Fruit fly (Drosophila melanogaster) whole organism, pupa: ENCODE data around the gene Cyp12a4.
A peak's percentile ranks its signal among the peaks of the same experiment; 100 is the strongest.

Experiments
- CG10348 ChIP-seq: fragments of 200-800 bp; sonication (Bioruptor generic); IDR thresholded peaks from 2 replicates; pipeline ENCODE4 v1.3.6; 2022; ENCODE audit warnings: missing biosample characterization, missing genetic modification characterization
- CG12605 ChIP-seq: fragments of 200-800 bp; sonication (Bioruptor generic); IDR thresholded peaks from 2 replicates; pipeline ENCODE4 v1.3.6; 2022; ENCODE audit warnings: missing biosample characterization, missing genetic modification characterization
- CG13204 ChIP-seq: fragments of 200-800 bp; sonication (Bioruptor generic); optimal IDR thresholded peaks from 2 replicates; lab custom pipeline; 2018; ENCODE audit warnings: missing biosample characterization, mild to moderate bottlenecking, missing genetic modification characterization, moderate library complexity
- CG14655 ChIP-seq: fragments of 200-800 bp; sonication (Bioruptor generic); optimal IDR thresholded peaks from 3 replicates; lab custom pipeline; 2017; ENCODE audit warnings: mild to moderate bottlenecking, missing biosample characterization, missing genetic modification reagents, missing genetic modification characterization
- CG15710 ChIP-seq: fragments of 200-800 bp; sonication (Bioruptor generic); optimal IDR thresholded peaks from 2 replicates; lab custom pipeline; 2018; ENCODE audit warnings: missing biosample characterization, mild to moderate bottlenecking, missing genetic modification characterization, moderate library complexity
- CG17806 ChIP-seq: fragments of 200-800 bp; sonication (Bioruptor generic); optimal IDR thresholded peaks from 2 replicates; lab custom pipeline; 2018; ENCODE audit warnings: missing biosample characterization, mild to moderate bottlenecking, missing genetic modification characterization, moderate library complexity
- CG32121 ChIP-seq: fragments of 200-800 bp; sonication (Bioruptor generic); IDR thresholded peaks from 2 replicates; pipeline ENCODE4 v1.3.6; 2022; ENCODE audit warnings: missing biosample characterization, missing genetic modification characterization
- CG34367 ChIP-seq: fragments of 200-800 bp; sonication (Bioruptor generic); optimal IDR thresholded peaks from 2 replicates; lab custom pipeline; 2018; ENCODE audit warnings: missing biosample characterization, mild to moderate bottlenecking, missing genetic modification characterization
- CG4496 ChIP-seq: fragments of 200-800 bp; sonication (Bioruptor generic); IDR thresholded peaks from 3 replicates; pipeline ENCODE4 v1.3.6; 2022; ENCODE audit warnings: missing biosample characterization, missing genetic modification characterization
- CG8159 ChIP-seq: fragments of 200-800 bp; sonication (Bioruptor generic); optimal IDR thresholded peaks from 3 replicates; lab custom pipeline; 2018; ENCODE audit warnings: missing biosample characterization, mild to moderate bottlenecking, missing genetic modification characterization, moderate library complexity
- CG8301 ChIP-seq: fragments of 200-800 bp; sonication (Bioruptor generic); optimal IDR thresholded peaks from 2 replicates; lab custom pipeline; 2018; ENCODE audit warnings: missing biosample characterization, mild to moderate bottlenecking, missing genetic modification characterization
- CG9948 ChIP-seq: fragments of 200-800 bp; sonication (Bioruptor generic); optimal IDR thresholded peaks from 2 replicates; lab custom pipeline; 2018; ENCODE audit warnings: missing biosample characterization, mild to moderate bottlenecking, missing genetic modification characterization, moderate library complexity
- D1 ChIP-seq: fragments of 200-800 bp; sonication (Bioruptor generic); optimal IDR thresholded peaks from 2 replicates; lab custom pipeline; 2018; ENCODE audit warnings: missing biosample characterization, mild to moderate bottlenecking, missing genetic modification characterization, moderate library complexity
- EcR ChIP-seq: fragments of 200-800 bp; sonication (Bioruptor generic); optimal IDR thresholded peaks from 3 replicates; lab custom pipeline; 2019; ENCODE audit warnings: missing biosample characterization, missing genetic modification characterization, mild to moderate bottlenecking, moderate library complexity, missing genetic modification reagents
- Ets98B ChIP-seq: fragments of 200-800 bp; sonication (Bioruptor generic); IDR thresholded peaks from 2 replicates; pipeline ENCODE4 v1.3.6; 2022; ENCODE audit warnings: missing biosample characterization, missing genetic modification characterization
- Pif1A ChIP-seq: fragments of 200-800 bp; sonication (Bioruptor generic); optimal IDR thresholded peaks from 3 replicates; lab custom pipeline; 2016; ENCODE audit warnings: missing biosample characterization, missing genetic modification characterization
- Pif1B ChIP-seq: fragments of 200-800 bp; sonication (Bioruptor generic); optimal IDR thresholded peaks from 3 replicates; lab custom pipeline; 2016; ENCODE audit warnings: missing biosample characterization, missing genetic modification characterization
- Snoo ChIP-seq: fragments of 200-800 bp; sonication (Bioruptor generic); optimal IDR thresholded peaks from 3 replicates; lab custom pipeline; 2017; ENCODE audit warnings: missing biosample characterization, mild to moderate bottlenecking, missing genetic modification characterization, inconsistent platforms
- fd96Ca ChIP-seq: fragments of 200-800 bp; sonication (Bioruptor generic); IDR thresholded peaks from 3 replicates; pipeline ENCODE4 v1.3.6; 2022; ENCODE audit warnings: missing biosample characterization, missing genetic modification characterization
- gl ChIP-seq: fragments of 200-800 bp; sonication (Bioruptor generic); optimal IDR thresholded peaks from 2 replicates; lab custom pipeline; 2018; ENCODE audit warnings: missing biosample characterization, mild to moderate bottlenecking, missing genetic modification characterization
- rn ChIP-seq: fragments of 200-800 bp; sonication (Bioruptor generic); IDR thresholded peaks from 2 replicates; pipeline ENCODE4 v1.3.6; 2022; ENCODE audit warnings: missing biosample characterization, missing genetic modification characterization

The Cyp12a4 gene

dm6 chr3R:19163972-19164819, 29.2 kb downstream of the Cyp12a4 start, which contains the start of gene sqz:
Gene sqz, plus strand, starts transcription at chr3R:19164211.
- peak; percentile 85 for TF ChIP-seq Ets98B (GFP tag; lab: Robert Waterston, UW)
- peak; percentile 83 for TF ChIP-seq CG14655 (GFP tag; lab: Kevin White, UChicago)
- peak; percentile 95 for TF ChIP-seq gl
- peak; percentile 68 for TF ChIP-seq CG32121 (GFP tag; lab: Robert Waterston, UW)
- TF ChIP-seq EcR (GFP tag; lab: Kevin White, UChicago), result peak; percentile 63
- peak; percentile 75 for TF ChIP-seq Pif1B (GFP tag; lab: Kevin White, UChicago)
- peak; percentile 17; the same call in 1 of the 2 replicates for TF ChIP-seq rn
- peak; percentile 75 for TF ChIP-seq CG15710 (tag; lab: Kevin White, UChicago)
- peak; percentile 79 for TF ChIP-seq fd96Ca (GFP tag; lab: Robert Waterston, UW)
- peak; percentile 12 for TF ChIP-seq D1 (tag; lab: Kevin White, UChicago)
- peak; percentile 62 for TF ChIP-seq Pif1A (GFP tag; lab: Kevin White, UChicago)
- TF ChIP-seq CG34367, result peak; percentile 72
- TF ChIP-seq CG9948 (tag; lab: Kevin White, UChicago), result peak; percentile 44
- peak; percentile 73 for TF ChIP-seq CG8301 (tag; lab: Kevin White, UChicago)
- peak; percentile 72 for TF ChIP-seq CG8159 (tag; lab: Kevin White, UChicago)
- TF ChIP-seq CG13204 (GFP tag; lab: Kevin White, UChicago), result peak; percentile 75
- peak; percentile 42 for TF ChIP-seq CG17806 (tag; lab: Kevin White, UChicago)
- no peak for TF ChIP-seq CG10348 (GFP tag; lab: Robert Waterston, UW)
- TF ChIP-seq CG4496 (GFP tag; lab: Robert Waterston, UW), result peak; percentile 84
- peak; percentile 93 for TF ChIP-seq CG12605
- TF ChIP-seq Snoo, result peak; percentile 75

- no peak; the same call in 1 of the 3 replicates for TF ChIP-seq fd96Ca (GFP tag; lab: Robert Waterston, UW)
- peak; percentile 66; the same call in 2 of the 3 replicates for TF ChIP-seq CG4496 (GFP tag; lab: Robert Waterston, UW)
- peak; percentile 39 for TF ChIP-seq D1 (tag; lab: Kevin White, UChicago)
- peak; percentile 37 for TF ChIP-seq CG9948 (tag; lab: Kevin White, UChicago)
- peak; percentile 15; the same call in 1 of the 2 replicates for TF ChIP-seq CG12605
- TF ChIP-seq rn, result 0 out of 2 replicates have a peak, but pooled peaks have one; percentile 12
- no peak for TF ChIP-seq gl
- no peak for TF ChIP-seq Pif1B (GFP tag; lab: Kevin White, UChicago)
- no peak; the same call in 1 of the 2 replicates for TF ChIP-seq Ets98B (GFP tag; lab: Robert Waterston, UW)
- TF ChIP-seq Snoo, result peak; percentile 34
- TF ChIP-seq CG17806 (tag; lab: Kevin White, UChicago), result peak; percentile 40
- TF ChIP-seq EcR (GFP tag; lab: Kevin White, UChicago), result no peak
- TF ChIP-seq CG14655 (GFP tag; lab: Kevin White, UChicago), result peak; percentile 40
- TF ChIP-seq Pif1A (GFP tag; lab: Kevin White, UChicago), result peak; percentile 20
- peak; percentile 0 for TF ChIP-seq CG34367
- TF ChIP-seq CG32121 (GFP tag; lab: Robert Waterston, UW), result peak; percentile 37; the same call in 1 of the 2 replicates
- TF ChIP-seq CG10348 (GFP tag; lab: Robert Waterston, UW), result no peak
- TF ChIP-seq CG8301 (tag; lab: Kevin White, UChicago), result peak; percentile 38
- TF ChIP-seq CG13204 (GFP tag; lab: Kevin White, UChicago), result no peak
- TF ChIP-seq CG15710 (tag; lab: Kevin White, UChicago), result no peak
- peak; percentile 47 for TF ChIP-seq CG8159 (tag; lab: Kevin White, UChicago)
- TF ChIP-seq, all 21 proteins: peak for 13
Measured at dm6 chr3R:19164873-19165456, 30.0 kb downstream of the Cyp12a4 start.

dm6 chr3R:19165620-19166055, 30.7 kb downstream of the Cyp12a4 start:
- peak; percentile 72 for TF ChIP-seq CG4496 (GFP tag; lab: Robert Waterston, UW)
- TF ChIP-seq CG8301 (tag; lab: Kevin White, UChicago), result no peak
- no peak for TF ChIP-seq rn
- no peak for TF ChIP-seq CG9948 (tag; lab: Kevin White, UChicago)
- no peak for TF ChIP-seq CG17806 (tag; lab: Kevin White, UChicago)
- peak; percentile 49 for TF ChIP-seq Pif1A (GFP tag; lab: Kevin White, UChicago)
- TF ChIP-seq EcR (GFP tag; lab: Kevin White, UChicago), result peak; percentile 18
- peak; percentile 56; the same call in 1 of the 3 replicates for TF ChIP-seq fd96Ca (GFP tag; lab: Robert Waterston, UW)
- peak; percentile 89 for TF ChIP-seq CG12605
- TF ChIP-seq CG34367, result peak; percentile 6
- no peak for TF ChIP-seq CG10348 (GFP tag; lab: Robert Waterston, UW)
- TF ChIP-seq CG13204 (GFP tag; lab: Kevin White, UChicago), result peak; percentile 32
- TF ChIP-seq CG15710 (tag; lab: Kevin White, UChicago), result peak; percentile 20
- no peak for TF ChIP-seq D1 (tag; lab: Kevin White, UChicago)
- TF ChIP-seq Pif1B (GFP tag; lab: Kevin White, UChicago), result peak; percentile 17
- peak; percentile 78 for TF ChIP-seq Ets98B (GFP tag; lab: Robert Waterston, UW)
- TF ChIP-seq CG32121 (GFP tag; lab: Robert Waterston, UW), result peak; percentile 69
- peak; percentile 14 for TF ChIP-seq Snoo
- TF ChIP-seq CG8159 (tag; lab: Kevin White, UChicago), result peak; percentile 19
- no peak for TF ChIP-seq CG14655 (GFP tag; lab: Kevin White, UChicago)
- TF ChIP-seq gl, result peak; percentile 70
